Fruit fly (Drosophila melanogaster): Measurements from ENCODE around the gene Task7.
A peak's percentile ranks its signal among the peaks of the same experiment; 100 is the strongest.

Task7 gene

dm6 chr3R:9430344-9431253 is 18.5 kb upstream of the Task7 start (continued):
- peak; percentile 19; the same call in 1 of the 2 replicates for TF ChIP-seq CG16779 (GFP tag; IDR thresholded peaks at IDR 0.05)
- peak; percentile 17 for TF ChIP-seq CG10543 (GFP tag; optimal IDR thresholded peaks at IDR 0.05)
- TF ChIP-seq CG1529 (GFP tag; optimal IDR thresholded peaks at IDR 0.05), result no peak
- no peak for TF ChIP-seq CG5953 (GFP tag; IDR thresholded peaks at IDR 0.05)

- TF ChIP-seq CG17612 (GFP tag; IDR thresholded peaks at IDR 0.05) (no peak), Elba2 (GFP tag; optimal IDR thresholded peaks at IDR 0.05) (no peak), CG12391 (tag; optimal IDR thresholded peaks at IDR 0.05) (peak; percentile 71), Bdp1 (GFP tag; optimal IDR thresholded peaks at IDR 0.05) (peak; percentile 36), h (optimal IDR thresholded peaks at IDR 0.05) (no peak), CG9876 (GFP tag; optimal IDR thresholded peaks at IDR 0.05) (no peak), CG8944 (GFP tag; optimal IDR thresholded peaks at IDR 0.05) (peak; percentile 51), CG7987 (GFP tag; optimal IDR thresholded peaks at IDR 0.05) (peak; percentile 49), psq (GFP tag; optimal IDR thresholded peaks at IDR 0.05) (no peak), Bgb (GFP tag; IDR thresholded peaks at IDR 0.05; ENCODE audit: partially characterized antibody) (no peak), CG14710 (tag; optimal IDR thresholded peaks at IDR 0.05) (peak; percentile 14), pita (GFP tag; optimal IDR thresholded peaks at IDR 0.05) (no peak), CG4282 (GFP tag; optimal IDR thresholded peaks at IDR 0.05) (no peak), Ravus (GFP tag; IDR thresholded peaks at IDR 0.05) (no peak), Hsf (GFP tag; optimal IDR thresholded peaks at IDR 0.05) (peak; percentile 44), Trl (optimal IDR thresholded peaks at IDR 0.05) (no peak), Trl (GFP tag; optimal IDR thresholded peaks at IDR 0.05) (peak; percentile 32), CG12744 (GFP tag; optimal IDR thresholded peaks at IDR 0.05) (peak; percentile 30), tx (GFP tag; optimal IDR thresholded peaks at IDR 0.05) (peak; percentile 29), danr (GFP tag; IDR thresholded peaks at IDR 0.05) (no peak), scrt (GFP tag; optimal IDR thresholded peaks at IDR 0.05) (peak; percentile 63), fd96Cb (tag; optimal IDR thresholded peaks at IDR 0.05) (peak; percentile 41), pum (GFP tag; optimal IDR thresholded peaks at IDR 0.05) (no peak), emc (GFP tag; optimal IDR thresholded peaks at IDR 0.05) (peak; percentile 61), CG10431 (GFP tag; optimal IDR thresholded peaks at IDR 0.05) (no peak), CG6765 (GFP tag; optimal IDR thresholded peaks at IDR 0.05) (no peak), Adf1 (GFP tag; IDR thresholded peaks at IDR 0.05) (peak; percentile 24; the same call in 1 of the 2 replicates), Awh (GFP tag; IDR thresholded peaks at IDR 0.05) (0 out of 2 replicates have a peak, but pooled peaks have one; percentile 21), Mrtf (GFP tag; IDR thresholded peaks at IDR 0.05) (no peak), lab (GFP tag; optimal IDR thresholded peaks at IDR 0.05) (peak; percentile 92), CG6654 (GFP tag; optimal IDR thresholded peaks at IDR 0.05) (no peak), CG8388 (GFP tag; optimal IDR thresholded peaks at IDR 0.05) (no peak), kay (GFP tag; optimal IDR thresholded peaks at IDR 0.05) (peak; percentile 57), CG17912 (GFP tag; optimal IDR thresholded peaks at IDR 0.05) (peak; percentile 71), CG12104 (GFP tag; optimal IDR thresholded peaks at IDR 0.05) (no peak), CG6683 (GFP tag; optimal IDR thresholded peaks at IDR 0.05) (peak; percentile 64), klu (GFP tag; IDR thresholded peaks at IDR 0.05) (no peak; the same call in 1 of the 2 replicates), az2 (GFP tag; optimal IDR thresholded peaks at IDR 0.05) (peak; percentile 43), CG13624 (GFP tag; optimal IDR thresholded peaks at IDR 0.05) (peak; percentile 77), CG11456 (GFP tag; IDR thresholded peaks at IDR 0.05) (peak; percentile 79), onecut (GFP tag; IDR thresholded peaks at IDR 0.05) (peak; percentile 74), stwl (tag; optimal IDR thresholded peaks at IDR 0.05) (no peak), ken (GFP tag; IDR thresholded peaks at IDR 0.05) (peak; percentile 58; the same call in 1 of the 3 replicates), hb (GFP tag; IDR thresholded peaks at IDR 0.05; ENCODE audit: partially characterized antibody) (no peak), CG3838 (GFP tag; optimal IDR thresholded peaks at IDR 0.05) (no peak)
These were observed 16.9 kb upstream of the Task7 start for dm6 chr3R:9428988-9429387.

All from whole organism, embryonic.